Worm (Caenorhabditis elegans): ENCODE data around the gene arrd-4.
A peak's percentile ranks its signal among the peaks of the same experiment; 100 is the strongest.

The arrd-4 gene

DNA sequence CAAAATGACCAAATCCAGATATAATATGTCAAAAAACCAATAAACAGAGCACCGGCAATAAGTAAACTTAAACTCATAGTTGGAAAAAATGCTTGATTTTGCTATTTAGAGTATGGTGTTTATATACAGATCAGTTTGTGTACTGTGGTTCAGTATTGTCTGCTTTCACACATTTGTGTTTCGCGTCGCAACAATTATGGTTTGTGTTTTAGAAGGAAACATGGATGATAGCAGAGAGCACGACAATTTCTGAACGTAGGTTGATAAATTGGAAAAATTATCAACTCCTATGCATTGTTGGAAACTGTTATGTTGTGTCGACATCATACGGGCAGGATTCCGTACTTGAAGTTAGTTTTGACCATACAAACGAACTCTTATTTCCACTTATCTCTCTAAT is 40.4 kb downstream of the arrd-4 start, which contains the start of gene cyp-13A4:
Gene cyp-13A4 (minus strand): TSS at position 77 of the 400 bp plus-strand sequence.
- TF ChIP-seq F13H6.1 (tag; optimal IDR thresholded peaks at IDR 0.05) (no peak), sma-9 (GFP tag; optimal IDR thresholded peaks at IDR 0.05) (peak; percentile 15), sma-9 (tag; optimal IDR thresholded peaks at IDR 0.05) (no peak), fos-1 (tag; optimal IDR thresholded peaks at IDR 0.05) (peak; percentile 10)

- TF ChIP-seq sma-9 (GFP tag; optimal IDR thresholded peaks at IDR 0.05) (no peak), sma-9 (tag; optimal IDR thresholded peaks at IDR 0.05) (no peak), lsy-2 (tag; optimal IDR thresholded peaks at IDR 0.05) (no peak), ztf-4 (tag; optimal IDR thresholded peaks at IDR 0.05) (no peak), Y55F3AM.14 (GFP tag; optimal IDR thresholded peaks at IDR 0.05) (no peak), lin-13 (GFP tag; optimal IDR thresholded peaks at IDR 0.05) (no peak), nhr-6 (tag; optimal IDR thresholded peaks at IDR 0.05) (no peak), mab-5 (tag; optimal IDR thresholded peaks at IDR 0.05) (no peak), mbf-1 (tag; optimal IDR thresholded peaks at IDR 0.05) (no peak), nhr-21 (tag; optimal IDR thresholded peaks at IDR 0.05) (no peak), ceh-16 (tag; optimal IDR thresholded peaks at IDR 0.05) (no peak), nhr-129 (tag; optimal IDR thresholded peaks at IDR 0.05) (no peak), egl-27 (tag; optimal IDR thresholded peaks at IDR 0.05) (no peak), nhr-77 (tag; optimal IDR thresholded peaks at IDR 0.05) (no peak)
These were observed 44.9 kb downstream of the arrd-4 start, which contains the start of gene cyp-13A3 for ce11 chrII:9793197-9793596. Gene cyp-13A3, minus strand, starts transcription at chrII:9793297.

DNA sequence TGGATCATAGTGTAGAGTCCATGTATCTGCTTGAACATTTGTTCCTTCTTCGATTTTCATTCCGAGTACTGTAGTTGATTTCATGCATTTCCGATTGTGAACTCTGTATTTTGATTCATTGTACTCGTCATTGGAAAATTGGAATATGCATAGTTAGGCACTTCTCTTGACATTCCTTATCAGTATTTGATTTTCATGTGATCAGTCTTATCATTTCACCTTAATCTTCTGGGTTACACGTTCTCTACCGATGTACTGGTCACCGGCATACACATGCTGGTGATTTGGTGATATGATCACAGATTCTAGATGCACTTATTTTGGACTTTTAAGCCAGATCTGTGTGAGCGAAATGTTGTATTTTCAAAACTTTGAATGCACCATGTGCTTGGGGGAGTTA is 46.9 kb downstream of the arrd-4 start:
- TF ChIP-seq mdl-1 (tag; optimal IDR thresholded peaks at IDR 0.05) (peak in 1 of 2 experiments; percentile 43), C34F6.9 (tag; optimal IDR thresholded peaks at IDR 0.05) (no peak), unc-62 (GFP tag; optimal IDR thresholded peaks at IDR 0.05) (no peak), lsy-2 (tag; optimal IDR thresholded peaks at IDR 0.05) (peak in 1 of 2 experiments; percentile 21), F13H6.1 (tag; optimal IDR thresholded peaks at IDR 0.05) (peak; percentile 73), gmeb-1 (tag; optimal IDR thresholded peaks at IDR 0.05) (peak; percentile 48), nhr-6 (tag; optimal IDR thresholded peaks at IDR 0.05) (no peak), unc-39 (tag; optimal IDR thresholded peaks at IDR 0.05) (no peak), nhr-129 (tag; optimal IDR thresholded peaks at IDR 0.05) (peak; percentile 16), fos-1 (tag; optimal IDR thresholded peaks at IDR 0.05) (peak; percentile 97), sma-9 (GFP tag; optimal IDR thresholded peaks at IDR 0.05) (peak; percentile 94), sma-9 (tag; optimal IDR thresholded peaks at IDR 0.05) (no peak), nhr-21 (tag; optimal IDR thresholded peaks at IDR 0.05) (peak; percentile 41), crh-2 (tag; optimal IDR thresholded peaks at IDR 0.05) (peak; percentile 70), sma-3 (GFP tag; optimal IDR thresholded peaks at IDR 0.05) (peak; percentile 44)

- TF ChIP-seq nhr-25 (tag; optimal IDR thresholded peaks at IDR 0.05) (peak; percentile 85), ztf-11 (tag; optimal IDR thresholded peaks at IDR 0.05) (no peak), nhr-129 (tag; optimal IDR thresholded peaks at IDR 0.05) (peak; percentile 48), peb-1 (tag; optimal IDR thresholded peaks at IDR 0.05) (no peak), nhr-6 (tag; optimal IDR thresholded peaks at IDR 0.05) (peak; percentile 20), unc-62 (GFP tag; optimal IDR thresholded peaks at IDR 0.05) (no peak), sma-3 (GFP tag; optimal IDR thresholded peaks at IDR 0.05) (peak; percentile 73), ama-1 (optimal IDR thresholded peaks at IDR 0.05) (no peak), unc-39 (tag; optimal IDR thresholded peaks at IDR 0.05) (no peak), elt-1 (tag; optimal IDR thresholded peaks at IDR 0.05) (peak; percentile 35), nhr-77 (tag; optimal IDR thresholded peaks at IDR 0.05) (no peak), dmd-4 (tag; optimal IDR thresholded peaks at IDR 0.05) (no peak), lin-39 (tag; optimal IDR thresholded peaks at IDR 0.05) (no peak), R02D3.7 (tag; optimal IDR thresholded peaks at IDR 0.05) (no peak), ZK546.5 (tag; optimal IDR thresholded peaks at IDR 0.05) (no peak), egl-27 (tag; optimal IDR thresholded peaks at IDR 0.05) (peak; percentile 83), lin-13 (GFP tag; optimal IDR thresholded peaks at IDR 0.05) (no peak), mbf-1 (tag; optimal IDR thresholded peaks at IDR 0.05) (no peak), nhr-21 (tag; optimal IDR thresholded peaks at IDR 0.05) (peak; percentile 67), gmeb-1 (tag; optimal IDR thresholded peaks at IDR 0.05) (peak; percentile 11), mab-5 (tag; optimal IDR thresholded peaks at IDR 0.05) (no peak), ceh-16 (tag; optimal IDR thresholded peaks at IDR 0.05) (peak; percentile 88), alr-1 (tag; optimal IDR thresholded peaks at IDR 0.05) (no peak), aly-2 (tag; optimal IDR thresholded peaks at IDR 0.05) (no peak), fos-1 (tag; optimal IDR thresholded peaks at IDR 0.05) (peak; percentile 89), blmp-1 (tag; optimal IDR thresholded peaks at IDR 0.05; ENCODE audit: insufficient read depth) (peak; percentile 86), Y55F3AM.14 (GFP tag; optimal IDR thresholded peaks at IDR 0.05) (no peak), F13H6.1 (tag; optimal IDR thresholded peaks at IDR 0.05) (peak; percentile 80), zag-1 (tag; optimal IDR thresholded peaks at IDR 0.05) (no peak), snpc-4 (tag; optimal IDR thresholded peaks at IDR 0.05) (peak; percentile 95), nhr-10 (tag; optimal IDR thresholded peaks at IDR 0.05) (no peak), ztf-4 (tag; optimal IDR thresholded peaks at IDR 0.05) (no peak), lin-11 (tag; optimal IDR thresholded peaks at IDR 0.05) (no peak), sem-4 (tag; optimal IDR thresholded peaks at IDR 0.05) (peak; percentile 47), crh-2 (tag; optimal IDR thresholded peaks at IDR 0.05) (peak; percentile 73), unc-55 (GFP tag; optimal IDR thresholded peaks at IDR 0.05) (peak; percentile 45), mdl-1 (tag; optimal IDR thresholded peaks at IDR 0.05) (peak in 1 of 2 experiments; percentile 68), C34F6.9 (tag; optimal IDR thresholded peaks at IDR 0.05) (peak; percentile 25), skn-1 (tag; optimal IDR thresholded peaks at IDR 0.05) (no peak)
These were observed 50.5 kb downstream of the arrd-4 start, which contains the start of gene cyp-13A2 for ce11 chrII:9787395-9788152. Gene cyp-13A2, minus strand, starts transcription at chrII:9787629.
